Worm (Caenorhabditis elegans): ENCODE data around the gene ceh-7.

DNA sequence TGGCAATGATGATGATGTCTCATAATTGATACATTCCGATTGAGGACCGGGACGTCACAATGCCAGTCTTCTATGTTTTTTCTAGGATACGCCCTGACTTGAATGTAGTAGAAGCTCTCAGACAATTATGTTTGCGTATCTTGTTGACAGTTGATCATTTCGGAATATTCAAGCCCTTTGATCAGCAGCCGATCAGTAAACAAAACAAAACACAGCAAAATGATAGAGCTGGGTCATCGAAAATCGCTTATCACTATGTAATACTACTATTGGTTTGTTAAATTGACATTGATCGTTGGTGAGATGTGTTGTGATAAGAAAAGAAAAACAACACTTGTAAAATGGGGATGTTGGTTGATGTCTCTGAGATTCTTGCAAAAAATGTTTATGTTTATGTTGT lies 34.6 kb upstream of the ceh-7 start:
- TF ChIP-seq W03F9.2 (tag; optimal IDR thresholded peaks at IDR 0.05): no peak
- no peak for TF ChIP-seq dao-5 (tag; optimal IDR thresholded peaks at IDR 0.05)
- no peak for TF ChIP-seq him-1 (tag; optimal IDR thresholded peaks at IDR 0.05)

All from whole organism, L4/young adult.